Fruit fly (Drosophila melanogaster): ENCODE measurements around the gene Ogdh.
A peak's percentile ranks its signal among the peaks of the same experiment; 100 is the strongest.

Ogdh gene

DNA sequence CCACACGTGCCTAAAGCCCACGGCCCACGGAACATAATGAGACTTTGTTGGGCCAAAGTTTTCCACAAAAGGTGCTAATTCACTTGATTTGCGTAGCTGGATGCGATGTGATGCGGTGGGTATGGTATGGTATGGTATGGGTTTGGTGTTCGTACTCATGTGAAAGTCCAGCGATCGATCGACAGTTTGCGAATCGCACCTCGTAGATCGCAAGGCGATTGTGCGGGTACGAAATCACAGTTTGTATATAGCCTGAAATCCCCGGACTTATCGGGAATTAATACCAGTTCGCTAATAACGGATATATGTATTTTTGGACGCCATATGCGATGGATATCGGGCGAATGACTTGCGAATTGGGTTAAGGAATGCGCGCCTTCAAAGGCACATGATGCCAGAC is 53.3 kb downstream of the Ogdh start:
- no peak for TF ChIP-seq brk (GFP tag; optimal IDR thresholded peaks at IDR 0.05)
- no peak for TF ChIP-seq Rel (GFP tag; optimal IDR thresholded peaks at IDR 0.05)
- peak; percentile 98 for TF ChIP-seq Rel (tag; optimal IDR thresholded peaks at IDR 0.05)

DNA sequence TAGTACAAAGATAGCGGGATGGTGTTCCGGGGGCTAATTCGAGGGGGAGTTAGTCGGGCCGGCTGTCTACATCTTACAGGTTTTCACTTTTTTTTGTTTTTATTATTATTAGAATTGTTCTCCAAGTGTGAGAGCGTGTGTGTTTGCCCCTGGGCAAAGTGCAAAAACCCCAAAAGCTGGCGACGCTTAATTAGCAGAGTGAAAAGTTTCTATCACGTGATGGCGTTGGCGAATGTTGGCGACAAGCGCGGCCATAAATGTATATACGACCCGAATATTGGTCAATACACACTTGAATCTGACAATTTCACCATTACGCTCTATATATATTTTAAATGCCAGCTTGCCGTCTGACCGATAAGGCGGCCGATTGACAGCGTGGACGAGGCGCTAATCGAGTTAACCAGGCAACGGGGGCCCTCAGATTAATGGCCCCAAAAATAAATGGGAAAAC is 54.3 kb downstream of the Ogdh start:
- TF ChIP-seq Vsx2 (GFP tag; optimal IDR thresholded peaks at IDR 0.05; ENCODE audit: partially characterized antibody) (peak; percentile 21), CrebA (GFP tag; optimal IDR thresholded peaks at IDR 0.05; ENCODE audit: borderline replicate concordance) (peak; percentile 51), Rel (GFP tag; optimal IDR thresholded peaks at IDR 0.05) (no peak), Rel (tag; optimal IDR thresholded peaks at IDR 0.05) (peak; percentile 51), br (GFP tag; optimal IDR thresholded peaks at IDR 0.05) (peak; percentile 12), rgr (GFP tag; optimal IDR thresholded peaks at IDR 0.05) (peak; percentile 21), Hnf4 (GFP tag; optimal IDR thresholded peaks at IDR 0.05) (peak; percentile 12), fru (GFP tag; optimal IDR thresholded peaks at IDR 0.05) (no peak), N (GFP tag; optimal IDR thresholded peaks at IDR 0.05) (no peak)

DNA sequence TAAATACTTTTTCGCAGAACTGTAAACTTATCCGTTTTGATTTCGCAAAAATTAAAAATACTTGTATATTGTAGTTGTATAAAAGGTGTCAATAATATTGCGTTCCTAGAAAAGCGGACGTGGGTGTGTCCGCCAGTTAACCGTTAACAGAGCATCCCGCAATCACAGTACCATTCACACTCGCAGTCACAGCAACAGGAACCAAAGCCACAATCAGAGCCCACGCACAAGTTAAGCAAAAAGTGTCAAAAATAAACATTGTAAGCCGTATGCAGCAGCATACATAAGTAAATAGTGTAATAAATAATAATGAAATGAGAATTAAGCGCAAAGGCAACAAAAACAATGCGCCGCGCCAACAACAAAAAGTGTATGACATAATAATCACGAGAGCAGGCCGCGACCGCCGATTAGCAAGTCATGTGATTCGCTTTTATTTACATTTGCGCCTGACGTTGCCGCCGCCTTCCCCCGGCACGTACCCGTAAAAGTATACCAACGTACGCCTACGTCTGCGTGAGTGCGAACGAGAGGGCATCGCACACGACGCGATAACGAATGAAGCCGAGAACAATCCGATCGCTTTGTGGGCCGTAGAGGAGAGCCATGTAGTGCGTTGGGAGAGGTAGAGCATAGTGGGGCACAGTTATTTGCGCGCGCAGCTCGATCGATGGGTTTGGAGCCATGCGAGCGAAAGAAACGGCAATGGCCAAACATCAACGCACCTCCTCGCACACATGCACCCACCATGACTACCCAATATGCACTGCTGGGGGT is 55.3 kb downstream of the Ogdh start:
- TF ChIP-seq brk (GFP tag; optimal IDR thresholded peaks at IDR 0.05) (peak; percentile 9), dl (GFP tag; optimal IDR thresholded peaks at IDR 0.05; ENCODE audit: insufficient read depth in 1 of 2, partially characterized antibody in 2 of 2) (peak; percentile 63 to 84), fru (GFP tag; optimal IDR thresholded peaks at IDR 0.05) (peak; percentile 36), CG9705 (GFP tag; optimal IDR thresholded peaks at IDR 0.05) (no peak), Hr83 (GFP tag; optimal IDR thresholded peaks at IDR 0.05; ENCODE audit: poor library complexity, severe bottlenecking) (peak; percentile 95), N (GFP tag; optimal IDR thresholded peaks at IDR 0.05) (no peak), OdsH (GFP tag; optimal IDR thresholded peaks at IDR 0.05) (peak; percentile 28), rgr (GFP tag; optimal IDR thresholded peaks at IDR 0.05) (no peak), sage (GFP tag; optimal IDR thresholded peaks at IDR 0.05) (no peak), Abd-B (GFP tag; optimal IDR thresholded peaks at IDR 0.05) (no peak), sv (GFP tag; optimal IDR thresholded peaks at IDR 0.05) (no peak), HLH106 (tag; optimal IDR thresholded peaks at IDR 0.05) (no peak), usp (GFP tag; optimal IDR thresholded peaks at IDR 0.05) (no peak), Hr78 (GFP tag; optimal IDR thresholded peaks at IDR 0.05) (no peak), GATAd (GFP tag; optimal IDR thresholded peaks at IDR 0.05) (no peak), lola (GFP tag; optimal IDR thresholded peaks at IDR 0.05) (no peak), foxo (GFP tag; optimal IDR thresholded peaks at IDR 0.05) (peak in 1 of 2 experiments; percentile 10), CG32264 (GFP tag; optimal IDR thresholded peaks at IDR 0.05) (no peak), h (GFP tag; optimal IDR thresholded peaks at IDR 0.05) (peak; percentile 94), Vsx2 (GFP tag; optimal IDR thresholded peaks at IDR 0.05; ENCODE audit: partially characterized antibody) (no peak), Dfd (GFP tag; optimal IDR thresholded peaks at IDR 0.05) (no peak), Hnf4 (GFP tag; optimal IDR thresholded peaks at IDR 0.05) (peak; percentile 50), jim (GFP tag; optimal IDR thresholded peaks at IDR 0.05) (no peak), ey (GFP tag; optimal IDR thresholded peaks at IDR 0.05) (peak; percentile 26), Jra (GFP tag; optimal IDR thresholded peaks at IDR 0.05) (peak; percentile 39), pan (optimal IDR thresholded peaks at IDR 0.05) (no peak), CrebA (GFP tag; optimal IDR thresholded peaks at IDR 0.05; ENCODE audit: borderline replicate concordance) (no peak), br (GFP tag; optimal IDR thresholded peaks at IDR 0.05) (peak; percentile 70), Sp1 (GFP tag; optimal IDR thresholded peaks at IDR 0.05) (peak; percentile 17), psq (GFP tag; optimal IDR thresholded peaks at IDR 0.05) (peak; percentile 0), Mio (GFP tag; optimal IDR thresholded peaks at IDR 0.05) (no peak), dmrt93B (GFP tag; optimal IDR thresholded peaks at IDR 0.05) (no peak), woc (GFP tag; optimal IDR thresholded peaks at IDR 0.05) (peak; percentile 73), dsf (GFP tag; optimal IDR thresholded peaks at IDR 0.05; ENCODE audit: borderline replicate concordance) (no peak), Myc (optimal IDR thresholded peaks at IDR 0.05) (no peak), Rel (GFP tag; optimal IDR thresholded peaks at IDR 0.05) (no peak), Rel (tag; optimal IDR thresholded peaks at IDR 0.05) (peak; percentile 89), Dif (GFP tag; optimal IDR thresholded peaks at IDR 0.05; ENCODE audit: partially characterized antibody) (peak; percentile 81), tai (GFP tag; optimal IDR thresholded peaks at IDR 0.05) (no peak)

Measured in whole organism, wandering third instar larva.